Worm (Caenorhabditis elegans) whole organism, dauer: ENCODE data around the gene bir-2.

Experiments
- unc-62 ChIP-seq: sonication (generic microtip); optimal IDR thresholded peaks from 2 replicates; lab custom pipeline; 2017; ENCODE audit warnings: missing biosample characterization, missing genetic modification reagents, missing genetic modification characterization

bir-2 gene

DNA sequence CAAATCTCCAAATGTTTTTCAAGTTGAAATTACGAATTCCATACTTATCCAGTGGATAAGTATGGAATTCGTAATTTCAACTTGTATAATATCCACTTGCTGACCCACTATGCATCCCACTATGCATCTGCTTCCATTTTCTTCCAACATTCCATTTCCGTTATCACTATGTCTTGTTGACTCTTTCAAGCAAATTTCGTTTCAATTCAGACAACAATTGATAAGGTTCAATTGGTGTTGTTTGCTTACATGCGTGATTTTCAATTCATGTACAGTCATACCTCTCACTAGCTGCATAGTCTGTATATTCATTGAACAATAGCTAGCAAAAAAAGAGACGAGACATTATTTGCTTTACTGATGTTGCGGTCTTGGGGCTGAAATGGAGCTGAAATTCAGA is 8.2 kb downstream of the bir-2 start:
- TF ChIP-seq unc-62 = no peak

- TF ChIP-seq unc-62 = no peak
Measured at ce11 chrV:13577463-13577862, 8.8 kb downstream of the bir-2 start.

DNA sequence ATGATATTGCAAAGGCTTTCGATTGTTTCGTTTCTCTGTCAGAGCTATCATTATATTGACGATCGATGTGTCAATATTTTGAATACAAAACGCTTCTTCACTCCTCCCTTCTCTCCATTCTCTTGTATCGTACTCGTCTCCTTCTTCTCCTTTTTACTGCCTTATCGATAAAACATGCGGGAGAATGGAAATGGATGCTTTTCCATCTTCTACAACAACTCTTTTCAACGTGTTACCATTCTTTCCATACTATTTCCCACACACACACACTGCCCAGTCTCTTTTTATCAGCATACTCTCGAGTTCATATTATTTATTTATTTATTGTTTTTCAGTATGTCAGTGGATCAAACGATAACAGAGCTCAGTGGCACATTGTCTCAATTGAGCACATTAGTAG is 10.0 kb downstream of the bir-2 start, which contains the start of gene C50B8.6:
Gene C50B8.6, plus strand, starts transcription at position 336 of the 400 bp plus-strand sequence.
- no peak for TF ChIP-seq unc-62

DNA sequence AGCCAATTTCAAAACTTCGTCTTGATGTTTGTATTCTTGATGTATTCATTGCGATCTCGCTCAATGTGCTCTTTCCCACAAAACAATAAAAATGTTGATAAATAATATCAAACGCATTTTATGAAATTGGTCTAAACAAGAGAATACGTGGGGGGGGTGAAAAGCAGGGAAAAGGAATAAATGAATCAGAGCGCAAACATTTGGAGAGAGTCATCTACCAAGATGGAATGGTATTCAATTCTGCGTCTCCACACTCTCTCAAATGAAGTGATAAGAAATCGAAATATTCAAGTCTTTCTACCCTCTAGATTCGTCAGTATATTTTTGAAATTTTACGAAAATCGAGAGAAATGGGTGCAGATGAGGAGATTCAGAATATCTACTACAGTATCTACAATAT is 12.0 kb downstream of the bir-2 start, which contains the start of gene C50B8.5:
Gene C50B8.5, plus strand, starts transcription at position 273 of the 400 bp plus-strand sequence.
- no peak for TF ChIP-seq unc-62

ce11 chrV:13584484-13584883 is 15.8 kb downstream of the bir-2 start, which contains the start of gene F53F4.1:
Gene F53F4.1, plus strand, starts transcription at chrV:13584784.
- no peak for TF ChIP-seq unc-62

DNA sequence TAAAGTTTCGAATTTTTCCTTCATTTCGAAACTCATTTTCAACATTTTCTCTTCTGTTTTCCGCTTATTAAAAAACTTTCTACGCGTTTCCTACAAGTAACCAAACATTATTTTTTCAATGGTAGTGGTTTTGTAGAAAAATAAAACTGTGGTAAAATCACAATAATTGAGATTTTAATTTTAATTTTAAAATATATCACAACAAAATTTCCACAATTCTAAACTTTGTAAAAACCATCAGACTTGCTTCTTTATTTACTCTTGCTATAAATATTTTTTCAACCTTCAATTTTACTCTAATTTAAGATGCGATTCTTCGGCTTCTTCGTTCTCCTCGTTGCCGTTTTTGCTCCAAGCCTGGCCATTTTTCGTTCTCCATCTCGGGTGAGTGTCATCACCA is 19.3 kb downstream of the bir-2 start, which contains the start of gene F53F4.17:
Gene F53F4.17, plus strand, starts transcription at position 301 of the 400 bp plus-strand sequence.
- TF ChIP-seq unc-62 = no peak

DNA sequence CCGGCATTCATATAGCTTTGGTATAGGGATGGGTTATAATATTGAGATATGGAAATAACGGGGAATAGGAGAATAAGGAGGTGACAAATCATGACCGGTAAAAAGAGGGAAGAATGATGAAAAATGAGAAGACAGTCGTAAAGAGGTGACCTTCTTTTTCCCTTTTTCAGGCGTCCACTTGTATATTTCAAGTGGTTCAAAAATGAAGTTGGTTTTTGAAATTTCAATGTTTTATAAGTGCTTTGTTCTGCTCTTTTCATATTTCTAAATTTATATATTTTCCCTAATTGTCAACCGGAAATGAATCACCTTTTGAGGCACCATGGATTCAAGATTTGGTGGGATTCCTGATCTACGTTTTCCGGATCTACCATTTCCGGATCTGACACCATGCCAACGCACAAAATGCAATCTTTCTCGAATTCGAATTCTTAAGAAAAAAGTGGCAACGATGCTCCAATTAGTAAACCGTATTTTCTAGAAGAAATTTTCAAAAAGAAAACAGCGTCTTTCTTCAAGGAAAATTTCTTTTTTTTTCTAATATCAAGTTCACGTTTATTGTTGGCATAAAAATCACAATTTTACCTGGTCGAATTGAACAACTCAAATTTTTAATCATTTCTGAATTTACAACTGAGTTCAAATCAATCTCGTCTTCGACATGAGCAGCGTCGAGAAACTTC is 21.0 kb downstream of the bir-2 start, which contains the start of the genes F53F4.2 and F53F4.18:
Gene F53F4.2, minus strand, starts transcription at position 101 of the 683 bp plus-strand sequence.
Gene F53F4.18, plus strand, starts transcription at position 633 of the 683 bp plus-strand sequence.
- no peak for TF ChIP-seq unc-62

- TF ChIP-seq unc-62 = no peak
Measured at ce11 chrV:13591504-13592174, 23.0 kb downstream of the bir-2 start, which contains the start of gene tbcb-1. Gene tbcb-1, plus strand, starts transcription at chrV:13592124.

- TF ChIP-seq unc-62 = no peak
Measured at ce11 chrV:13593083-13593482, 24.4 kb downstream of the bir-2 start, which contains the start of gene F53F4.4. Gene F53F4.4, plus strand, starts transcription at chrV:13593383.

ce11 chrV:13598370-13598769 is 29.7 kb downstream of the bir-2 start:
- no peak for TF ChIP-seq unc-62

- TF ChIP-seq unc-62 = no peak
Measured at ce11 chrV:13600882-13601281, 32.2 kb downstream of the bir-2 start, which contains the start of gene rdy-2. Gene rdy-2, minus strand, starts transcription at chrV:13600982.

ce11 chrV:13606651-13607242 is 38.1 kb downstream of the bir-2 start, which contains the start of gene fmo-4:
Gene fmo-4, minus strand, starts transcription at chrV:13606701.
- TF ChIP-seq unc-62 = no peak

DNA sequence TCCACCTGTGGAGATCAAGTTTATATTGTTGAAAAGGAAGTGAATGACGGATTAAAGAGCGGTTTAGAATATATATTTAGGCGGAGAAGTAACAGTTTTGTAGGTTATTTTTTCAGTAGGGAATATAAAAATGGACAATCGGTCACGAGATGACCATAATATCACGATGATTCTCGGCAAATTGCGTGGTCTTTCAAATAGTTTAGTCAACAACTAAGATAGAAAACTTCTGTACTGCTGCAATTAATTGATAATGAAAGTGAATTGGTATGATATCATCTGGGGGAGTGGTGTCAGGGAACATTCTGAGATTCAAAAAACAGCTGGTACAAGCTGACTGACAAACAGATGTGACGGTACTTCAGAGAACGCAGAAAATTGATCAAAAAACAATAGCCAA is 39.8 kb downstream of the bir-2 start:
- TF ChIP-seq unc-62 = no peak

ce11 chrV:13609806-13610205 is 41.2 kb downstream of the bir-2 start:
- no peak for TF ChIP-seq unc-62

ce11 chrV:13611782-13612181 is 43.1 kb downstream of the bir-2 start, which contains the start of gene spig-9:
Gene spig-9, minus strand, starts transcription at chrV:13611882.
- TF ChIP-seq unc-62 = no peak

DNA sequence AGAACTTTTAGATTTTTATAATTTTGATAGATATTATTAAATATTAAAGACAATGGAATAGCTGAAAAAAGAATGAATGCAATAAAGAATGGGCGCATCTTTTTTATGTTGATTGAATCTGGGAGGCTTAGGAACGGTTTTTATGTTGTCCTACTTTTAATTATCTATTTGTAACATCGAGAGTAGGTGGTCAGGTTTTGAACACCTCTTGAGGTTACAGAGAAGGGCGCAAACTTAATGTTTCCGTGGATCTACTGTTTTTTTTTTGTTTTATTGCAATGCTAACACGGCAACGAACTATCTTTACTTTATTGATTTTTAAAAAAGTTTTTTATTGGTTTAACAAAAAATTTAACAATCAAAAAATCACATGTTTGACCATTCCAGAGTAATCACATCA is 45.2 kb downstream of the bir-2 start, which contains the start of gene F53F4.7:
Gene F53F4.7, minus strand, starts transcription at position 101 of the 400 bp plus-strand sequence.
- no peak for TF ChIP-seq unc-62
